Worm (Caenorhabditis elegans): Measurements from ENCODE around the gene pmk-1.
"Not testable (repeated sequence)": the region's sequence is repeated elsewhere in the genome, so short reads cannot be mapped to it uniquely, and the experiment has no call there.

The pmk-1 gene

DNA sequence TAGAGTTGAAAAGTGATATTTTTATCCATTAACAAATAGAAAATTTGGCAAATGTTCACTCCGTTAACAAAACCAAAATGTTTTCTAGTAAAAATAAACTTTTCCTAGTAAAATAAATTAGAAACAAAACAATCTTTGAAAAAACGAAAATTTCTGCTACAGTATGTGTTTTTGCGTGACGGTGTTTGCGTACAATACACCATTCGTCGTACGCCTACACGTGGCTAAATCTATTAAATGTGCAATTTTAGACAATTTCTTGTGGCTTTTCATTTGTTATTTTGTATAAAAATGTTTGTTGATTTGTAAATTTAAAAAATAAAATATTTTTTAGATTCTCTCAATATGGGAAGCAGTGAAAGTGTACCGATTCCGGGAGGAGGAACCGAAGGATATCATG, 35.4 kb upstream of the pmk-1 start, which contains the start of gene Y42H9AR.1:
Gene Y42H9AR.1 (plus strand): TSS at position 233 of the 400 bp plus-strand sequence.
- no peak for TF ChIP-seq die-1 (tag; optimal IDR thresholded peaks at IDR 0.05)
- TF ChIP-seq madf-10 (tag; optimal IDR thresholded peaks at IDR 0.05): no peak
- TF ChIP-seq let-607 (tag; optimal IDR thresholded peaks at IDR 0.05): peak; percentile 86 to 93
- TF ChIP-seq mxl-1 (tag; optimal IDR thresholded peaks at IDR 0.05): no peak
- peak; percentile 42 for TF ChIP-seq snpc-1.3 (tag; optimal IDR thresholded peaks at IDR 0.05; ENCODE audit: insufficient read depth)
- TF ChIP-seq Y53F4B.3 (GFP tag; IDR thresholded peaks at IDR 0.05): no peak
- TF ChIP-seq zim-3 (tag; optimal IDR thresholded peaks at IDR 0.05): no peak

DNA sequence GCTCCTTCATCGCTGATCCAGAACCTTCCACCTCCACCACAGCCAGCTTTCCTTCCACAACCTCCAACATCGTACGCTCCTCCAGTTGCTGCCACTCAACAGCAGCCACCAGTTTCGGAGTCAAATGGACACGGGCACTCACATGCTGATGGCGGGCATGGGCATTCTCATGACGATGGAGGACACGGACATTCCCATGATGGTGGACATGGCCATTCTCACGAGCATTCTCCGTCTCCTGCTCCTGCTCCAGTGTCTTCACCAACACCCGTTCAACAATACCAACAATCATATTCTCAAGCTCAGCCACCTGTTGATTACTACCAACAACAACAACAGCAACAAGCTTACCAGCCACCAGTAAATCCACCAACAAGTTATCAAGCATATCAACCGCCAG, 34.1 kb upstream of the pmk-1 start:
- TF ChIP-seq egrh-3 (GFP tag; IDR thresholded peaks at IDR 0.05) (0 out of 2 replicates have a peak, but pooled peaks have one; percentile 13), B0019.2 (GFP tag; conservative IDR thresholded peaks at IDR 0.05) (no peak)

DNA sequence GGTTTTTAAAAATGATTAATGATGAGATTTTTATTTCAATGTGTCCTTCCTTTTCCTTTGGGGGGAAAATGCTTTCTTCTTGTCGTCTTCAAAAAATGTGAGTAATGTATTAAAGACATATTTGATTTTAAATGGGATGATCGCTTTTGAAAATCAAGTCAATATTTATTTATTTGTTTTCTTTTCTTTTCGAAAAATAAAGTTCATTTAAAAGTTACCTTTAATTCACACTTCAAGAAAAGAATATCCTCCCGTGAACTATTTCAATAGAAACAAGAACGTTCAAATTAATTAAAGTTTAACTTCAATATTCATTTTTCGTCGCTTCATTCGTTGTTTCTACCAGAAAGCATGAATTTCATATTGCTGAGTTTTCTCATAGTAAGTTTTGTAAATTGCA, 33.1 kb upstream of the pmk-1 start, which contains the start of gene irld-8:
Gene irld-8 (plus strand): TSS at position 301 of the 400 bp plus-strand sequence.
- TF ChIP-seq Y53F4B.3 (GFP tag; IDR thresholded peaks at IDR 0.05): no peak
- no peak for TF ChIP-seq chd-7 (tag; optimal IDR thresholded peaks at IDR 0.05)
- TF ChIP-seq xnd-1 (tag; optimal IDR thresholded peaks at IDR 0.05): no peak
- no peak for TF ChIP-seq C17E4.6 (GFP tag; IDR thresholded peaks at IDR 0.05)
- no peak for TF ChIP-seq nfya-1 (tag; optimal IDR thresholded peaks at IDR 0.05; ENCODE audit: borderline replicate concordance, insufficient read depth)
- TF ChIP-seq T07F8.4 (tag; optimal IDR thresholded peaks at IDR 0.05): no peak

DNA sequence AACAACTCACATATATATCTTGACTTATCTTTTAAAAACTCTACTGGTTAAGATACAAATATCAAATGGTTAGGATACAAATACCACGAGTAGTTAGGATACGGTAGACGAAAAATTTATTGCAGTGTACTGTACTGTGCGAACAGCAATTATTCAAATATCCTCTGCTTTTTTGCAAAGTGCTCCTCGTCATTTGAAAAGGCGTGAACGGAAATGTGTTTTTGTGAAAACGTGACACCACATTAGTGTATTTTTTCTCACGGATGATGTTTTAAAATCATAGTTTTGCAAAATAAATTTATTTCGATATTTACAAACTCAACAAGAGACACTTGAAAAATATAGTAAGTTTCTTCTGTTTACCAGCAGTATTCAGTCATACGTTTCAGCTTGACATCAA, 29.8 kb upstream of the pmk-1 start, which contains the start of gene F42G8.8:
Gene F42G8.8 (plus strand): TSS at position 301 of the 400 bp plus-strand sequence.
- TF ChIP-seq Y53G8AR.9 (GFP tag; conservative IDR thresholded peaks at IDR 0.05) (no peak), ceh-58 (GFP tag; IDR thresholded peaks at IDR 0.05) (no peak), repo-1 (tag; optimal IDR thresholded peaks at IDR 0.05) (no peak), K11D2.4 (GFP tag; IDR thresholded peaks at IDR 0.05) (no peak), bed-1 (GFP tag; IDR thresholded peaks at IDR 0.05) (no peak), lin-35 (GFP tag; optimal IDR thresholded peaks at IDR 0.05) (no peak), snpc-3.4 (tag; optimal IDR thresholded peaks at IDR 0.05) (no peak), tlf-1 (GFP tag; optimal IDR thresholded peaks at IDR 0.05) (no peak), F52B5.7 (tag; optimal IDR thresholded peaks at IDR 0.05) (no peak), lag-1 (GFP tag; IDR thresholded peaks at IDR 0.05) (no peak), die-1 (tag; optimal IDR thresholded peaks at IDR 0.05) (no peak)

DNA sequence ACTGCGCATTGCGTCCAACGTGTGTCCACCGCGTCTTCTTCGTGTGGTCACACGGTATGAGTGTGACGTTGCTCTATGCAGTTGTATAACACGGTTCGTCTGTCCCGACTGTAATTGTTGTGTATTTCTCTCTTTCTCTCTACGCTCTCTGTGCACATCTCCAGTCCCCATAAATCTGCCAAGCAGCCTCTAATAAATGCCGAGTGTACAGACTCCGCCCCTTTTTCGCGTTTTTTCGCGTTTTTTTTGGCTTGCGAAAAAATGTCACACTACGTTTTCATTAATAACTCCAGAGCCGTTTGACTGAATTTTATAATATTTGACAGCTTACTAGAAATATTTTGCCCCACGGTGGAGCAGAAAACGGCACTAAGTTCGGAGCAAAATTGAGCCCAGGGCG, 26.2 kb upstream of the pmk-1 start, which contains the start of gene erp-44.3:
Gene erp-44.3 (plus strand): TSS at position 301 of the 400 bp plus-strand sequence.
- not testable (repeated sequence) for TF ChIP-seq sea-2 (GFP tag; IDR thresholded peaks at IDR 0.05); unc-130 (GFP tag; optimal IDR thresholded peaks at IDR 0.05); K12H6.12 (tag; optimal IDR thresholded peaks at IDR 0.05)

DNA sequence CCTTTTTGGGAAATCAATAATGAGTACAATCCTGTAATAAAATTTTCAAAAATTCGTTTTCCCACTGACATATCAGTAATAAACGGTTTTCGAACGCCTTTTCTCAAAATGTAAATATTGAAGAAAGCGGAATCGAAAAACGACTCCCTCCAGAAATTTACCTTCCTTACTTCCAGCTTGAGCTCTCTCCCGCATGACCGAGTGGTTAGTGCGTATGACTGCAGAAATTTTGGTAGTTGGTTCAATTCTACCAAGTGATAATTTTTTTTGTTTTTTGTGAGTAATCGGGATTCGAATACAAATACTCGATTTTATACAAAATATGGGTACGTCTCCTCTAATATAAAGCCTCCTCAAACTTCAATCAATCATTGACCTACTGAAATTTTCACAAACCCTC, 25.1 kb upstream of the pmk-1 start:
- TF ChIP-seq lin-26 (GFP tag; IDR thresholded peaks at IDR 0.05): peak; percentile 65; the same call in 1 of the 2 replicates
- TF ChIP-seq B0261.1 (tag; optimal IDR thresholded peaks at IDR 0.05): peak; percentile 46
- TF ChIP-seq tbp1 (GFP tag; optimal IDR thresholded peaks at IDR 0.05): peak; percentile 79
- peak; percentile 50 for TF ChIP-seq hmg-1.2 (GFP tag; IDR thresholded peaks at IDR 0.05)
- not testable (repeated sequence) for TF ChIP-seq rpc-1 (optimal IDR thresholded peaks at IDR 0.05)
- TF ChIP-seq rpc-1 (tag; optimal IDR thresholded peaks at IDR 0.05): peak; percentile 27

All from whole organism, young adult.